Worm (Caenorhabditis elegans) whole organism, late embryonic: ENCODE results near the gene srsx-25.

ENCODE experiments used
- C38D4.7 ChIP-seq: fragments of 200-800 bp; sonication (Bioruptor generic); optimal IDR thresholded peaks from 2 replicates; lab custom pipeline; 2018; ENCODE audit warnings: mild to moderate bottlenecking, missing genetic modification characterization, moderate library complexity, missing compliant biosample characterization
- F13H6.1 ChIP-seq: sonication (generic microtip); optimal IDR thresholded peaks from 2 replicates; lab custom pipeline; 2016; ENCODE audit warnings: missing genetic modification characterization, missing compliant biosample characterization
- K09A11.1 ChIP-seq: sonication (generic microtip); optimal IDR thresholded peaks from 2 replicates; lab custom pipeline; 2017; ENCODE audit warnings: antibody characterized with exemption, mild to moderate bottlenecking, missing genetic modification characterization, missing compliant biosample characterization; ENCODE audit not compliant: insufficient read depth
- T23F11.4 ChIP-seq: fragments of 200-800 bp; sonication (Bioruptor generic); optimal IDR thresholded peaks from 2 replicates; lab custom pipeline; 2018; ENCODE audit warnings: mild to moderate bottlenecking, missing genetic modification characterization, missing compliant biosample characterization
- ahr-1 ChIP-seq: sonication (generic microtip); optimal IDR thresholded peaks from 2 replicates; lab custom pipeline; 2016; ENCODE audit warnings: missing genetic modification characterization, missing compliant biosample characterization
- ama-1 ChIP-seq: fragments of 150-350 bp; optimal IDR thresholded peaks from 2 replicates; lab custom pipeline; 2014
- ceh-14 ChIP-seq: sonication (generic microtip); optimal IDR thresholded peaks from 2 replicates; lab custom pipeline; 2016; ENCODE audit warnings: missing genotype, missing genetic modification characterization, missing compliant biosample characterization
- ceh-18 ChIP-seq: sonication (generic microtip); optimal IDR thresholded peaks from 2 replicates; lab custom pipeline; 2016; ENCODE audit warnings: missing genetic modification characterization, missing compliant biosample characterization
- ceh-2 ChIP-seq: sonication (generic microtip); optimal IDR thresholded peaks from 2 replicates; lab custom pipeline; 2016; ENCODE audit warnings: missing genotype, missing genetic modification characterization, missing compliant biosample characterization
- ceh-22 ChIP-seq: sonication (generic microtip); optimal IDR thresholded peaks from 2 replicates; lab custom pipeline; 2017; ENCODE audit warnings: missing biosample characterization, missing genetic modification characterization
- ceh-31 ChIP-seq: sonication (generic microtip); optimal IDR thresholded peaks from 2 replicates; lab custom pipeline; 2016; ENCODE audit warnings: missing genetic modification characterization, missing compliant biosample characterization
- ceh-34 ChIP-seq: sonication (generic microtip); optimal IDR thresholded peaks from 2 replicates; lab custom pipeline; 2016; ENCODE audit warnings: mild to moderate bottlenecking, missing genetic modification characterization, missing compliant biosample characterization
- ceh-6 ChIP-seq: fragments of 200-800 bp; sonication (Bioruptor generic); optimal IDR thresholded peaks from 2 replicates; lab custom pipeline; 2018; ENCODE audit warnings: mild to moderate bottlenecking, missing genetic modification characterization, missing compliant biosample characterization
- ceh-9 ChIP-seq: sonication (generic microtip); optimal IDR thresholded peaks from 2 replicates; lab custom pipeline; 2016; ENCODE audit warnings: mild to moderate bottlenecking, missing genetic modification characterization, inconsistent platforms, missing compliant biosample characterization
- dve-1 ChIP-seq: sonication (generic microtip); optimal IDR thresholded peaks from 2 replicates; lab custom pipeline; 2017; ENCODE audit warnings: antibody characterized with exemption, mild to moderate bottlenecking, missing genetic modification characterization, missing compliant biosample characterization
- ets-4 ChIP-seq: sonication (generic microtip); optimal IDR thresholded peaks from 2 replicates; lab custom pipeline; 2016; ENCODE audit warnings: missing genetic modification characterization, missing compliant biosample characterization
- fkh-6 ChIP-seq: sonication (generic microtip); optimal IDR thresholded peaks from 2 replicates; lab custom pipeline; 2016; ENCODE audit warnings: missing genetic modification characterization, missing compliant biosample characterization
- gmeb-2 ChIP-seq: sonication (generic microtip); optimal IDR thresholded peaks from 2 replicates; lab custom pipeline; 2016; ENCODE audit warnings: missing genetic modification characterization, inconsistent platforms, missing compliant biosample characterization
- hlh-13 ChIP-seq: fragments of 200-800 bp; sonication (Bioruptor generic); optimal IDR thresholded peaks from 2 replicates; lab custom pipeline; 2018; ENCODE audit warnings: mild to moderate bottlenecking, missing genetic modification characterization, missing compliant biosample characterization
- hlh-15 ChIP-seq: sonication (generic microtip); optimal IDR thresholded peaks from 2 replicates; lab custom pipeline; 2016; ENCODE audit warnings: missing genetic modification characterization, missing compliant biosample characterization
- hlh-8 ChIP-seq: sonication (generic microtip); optimal IDR thresholded peaks from 2 replicates; lab custom pipeline; 2016; ENCODE audit warnings: missing genotype, missing genetic modification characterization, missing compliant biosample characterization
- lim-6 ChIP-seq: sonication (generic microtip); optimal IDR thresholded peaks from 2 replicates; lab custom pipeline; 2016; ENCODE audit warnings: missing genetic modification characterization, missing compliant biosample characterization
- madf-2 ChIP-seq: sonication (generic microtip); optimal IDR thresholded peaks from 2 replicates; lab custom pipeline; 2017; ENCODE audit warnings: missing genetic modification characterization, missing compliant biosample characterization
- odd-2 ChIP-seq: sonication (generic microtip); optimal IDR thresholded peaks from 2 replicates; lab custom pipeline; 2017; ENCODE audit warnings: antibody characterized with exemption, mild to moderate bottlenecking, missing genetic modification characterization, missing compliant biosample characterization
- pag-3 ChIP-seq: sonication (generic microtip); optimal IDR thresholded peaks from 2 replicates; lab custom pipeline; 2016; ENCODE audit warnings: missing compliant biosample characterization, missing genetic modification characterization, borderline replicate concordance
- pat-9 ChIP-seq: fragments of 200-800 bp; sonication (Bioruptor generic); optimal IDR thresholded peaks from 2 replicates; lab custom pipeline; 2018; ENCODE audit warnings: mild to moderate bottlenecking, missing genetic modification characterization, moderate library complexity, missing compliant biosample characterization
- pax-1 ChIP-seq: fragments of 150-350 bp; optimal IDR thresholded peaks from 2 replicates; lab custom pipeline; 2014; ENCODE audit warnings: missing biosample characterization, missing genetic modification characterization
- pros-1 ChIP-seq: fragments of 150-350 bp; optimal IDR thresholded peaks from 2 replicates; lab custom pipeline; 2014; ENCODE audit warnings: missing biosample characterization, missing genetic modification reagents, missing genetic modification characterization
- ref-2 ChIP-seq: sonication (generic microtip); optimal IDR thresholded peaks from 2 replicates; lab custom pipeline; 2016; ENCODE audit warnings: missing genetic modification characterization, missing compliant biosample characterization
- rnt-1 ChIP-seq: sonication (generic microtip); optimal IDR thresholded peaks from 2 replicates; lab custom pipeline; 2016; ENCODE audit warnings: missing genetic modification characterization, missing compliant biosample characterization
- syd-9 ChIP-seq: sonication (generic microtip); optimal IDR thresholded peaks from 2 replicates; lab custom pipeline; 2016; ENCODE audit warnings: mild to moderate bottlenecking, missing genetic modification characterization, moderate library complexity, missing compliant biosample characterization
- tbx-2 ChIP-seq: sonication (generic microtip); optimal IDR thresholded peaks from 2 replicates; lab custom pipeline; 2016; ENCODE audit warnings: missing genetic modification characterization, missing compliant biosample characterization
- unc-3 ChIP-seq, 2 experiments: fragments of 200-800 bp in 1 of 2; sonication (Bioruptor generic) in 1 of 2; sonication (generic microtip) in 1 of 2; conservative IDR thresholded peaks in 1 of 2; optimal IDR thresholded peaks in 1 of 2; 2 replicates each; pipeline versions ENCODE4 v1.3.6 to Lab custom; 2016 to 2022; ENCODE audit warnings: missing compliant biosample characterization in 2 of 2, missing genetic modification characterization in 2 of 2, missing genetic modification reagents in 1 of 2
- unc-42 ChIP-seq: sonication (generic microtip); optimal IDR thresholded peaks from 2 replicates; lab custom pipeline; 2016; ENCODE audit warnings: missing genotype, missing genetic modification characterization, missing compliant biosample characterization
- zip-5 ChIP-seq: sonication (generic microtip); optimal IDR thresholded peaks from 2 replicates; lab custom pipeline; 2016; ENCODE audit warnings: missing genetic modification characterization, missing compliant biosample characterization
- ztf-16 ChIP-seq: sonication (generic microtip); optimal IDR thresholded peaks from 2 replicates; lab custom pipeline; 2017; ENCODE audit warnings: missing genetic modification characterization, missing compliant biosample characterization

The srsx-25 gene

ce11 chrIV:13354044-13354443 is 10.9 kb upstream of the srsx-25 start:
- TF ChIP-seq ceh-9 (no peak), ahr-1 (tag; lab: Kevin White, UChicago) (no peak), K09A11.1 (tag; lab: Kevin White, UChicago) (no peak), zip-5 (tag; lab: Kevin White, UChicago) (no peak), C38D4.7 (no peak), madf-2 (no peak), syd-9 (tag; lab: Kevin White, UChicago) (no peak), F13H6.1 (tag; lab: Kevin White, UChicago) (no peak), pax-1 (tag; lab: Kevin White, UChicago) (no peak), ztf-16 (no peak), hlh-8 (tag; lab: Kevin White, UChicago) (no peak), pat-9 (tag; lab: Kevin White, UChicago) (no peak)

- no peak for TF ChIP-seq ets-4
- TF ChIP-seq hlh-15, result no peak
- TF ChIP-seq hlh-8 (tag; lab: Kevin White, UChicago), result no peak
- no peak for TF ChIP-seq ahr-1 (tag; lab: Kevin White, UChicago)
- no peak for TF ChIP-seq gmeb-2 (tag; lab: Kevin White, UChicago)
- TF ChIP-seq hlh-13, result no peak
- no peak for TF ChIP-seq ceh-31 (tag; lab: Kevin White, UChicago)
- TF ChIP-seq ceh-18 (tag; lab: Kevin White, UChicago), result no peak
- TF ChIP-seq K09A11.1 (tag; lab: Kevin White, UChicago), result no peak
- TF ChIP-seq F13H6.1 (tag; lab: Kevin White, UChicago), result no peak
- no peak for TF ChIP-seq pros-1 (tag; lab: Kevin White, UChicago)
- no peak for TF ChIP-seq pag-3 (tag; lab: Kevin White, UChicago)
- no peak for TF ChIP-seq ceh-22 (tag; lab: Kevin White, UChicago)
- TF ChIP-seq rnt-1, result no peak
- TF ChIP-seq ceh-14 (tag; lab: Kevin White, UChicago), result no peak
- no peak for TF ChIP-seq zip-5 (tag; lab: Kevin White, UChicago)
Measured at ce11 chrIV:13356005-13356404, 9.0 kb upstream of the srsx-25 start.

DNA sequence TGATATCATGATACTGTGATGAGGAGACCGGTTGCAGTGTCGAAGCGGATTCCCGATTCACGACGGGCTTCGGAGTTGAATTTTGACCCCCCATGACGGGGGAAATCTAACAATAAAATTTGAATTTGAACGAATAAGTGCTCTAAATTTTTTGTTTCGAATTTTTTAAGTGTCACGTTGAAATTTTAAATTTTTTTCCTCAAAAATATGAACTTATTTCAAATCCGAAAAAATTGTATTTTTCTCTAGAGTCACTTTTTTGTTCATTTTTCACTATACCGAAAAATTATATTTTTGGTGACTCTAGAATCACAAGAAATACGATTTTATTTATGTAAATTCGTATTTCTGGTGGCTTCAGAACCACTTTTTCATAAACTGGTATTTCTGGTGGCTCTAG is 6.5 kb upstream of the srsx-25 start, which contains the start of gene W02A2.8:
TSS of gene W02A2.8 (minus strand) at position 101 of the 400 bp plus-strand sequence.
- TF ChIP-seq ref-2 (tag; lab: Kevin White, UChicago) (no peak), unc-3 (GFP tag; conservative IDR thresholded peaks at IDR 0.05; lab: Robert Waterston, UW) (no peak), unc-3 (tag; optimal IDR thresholded peaks at IDR 0.05; lab: Kevin White, UChicago) (no peak), hlh-13 (no peak)

ce11 chrIV:13360144-13360543 is 4.8 kb upstream of the srsx-25 start, which contains the start of gene Y62E10A.3:
Y62E10A.3 (minus strand) TSS chrIV:13360244.
- TF ChIP-seq T23F11.4 (GFP tag; lab: Kevin White, UChicago) (no peak), hlh-15 (no peak), C38D4.7 (no peak), odd-2 (tag; lab: Kevin White, UChicago) (no peak), unc-42 (tag; lab: Kevin White, UChicago) (no peak), dve-1 (no peak)
- TF ChIP-seq, all 69 proteins: peak for 0

DNA sequence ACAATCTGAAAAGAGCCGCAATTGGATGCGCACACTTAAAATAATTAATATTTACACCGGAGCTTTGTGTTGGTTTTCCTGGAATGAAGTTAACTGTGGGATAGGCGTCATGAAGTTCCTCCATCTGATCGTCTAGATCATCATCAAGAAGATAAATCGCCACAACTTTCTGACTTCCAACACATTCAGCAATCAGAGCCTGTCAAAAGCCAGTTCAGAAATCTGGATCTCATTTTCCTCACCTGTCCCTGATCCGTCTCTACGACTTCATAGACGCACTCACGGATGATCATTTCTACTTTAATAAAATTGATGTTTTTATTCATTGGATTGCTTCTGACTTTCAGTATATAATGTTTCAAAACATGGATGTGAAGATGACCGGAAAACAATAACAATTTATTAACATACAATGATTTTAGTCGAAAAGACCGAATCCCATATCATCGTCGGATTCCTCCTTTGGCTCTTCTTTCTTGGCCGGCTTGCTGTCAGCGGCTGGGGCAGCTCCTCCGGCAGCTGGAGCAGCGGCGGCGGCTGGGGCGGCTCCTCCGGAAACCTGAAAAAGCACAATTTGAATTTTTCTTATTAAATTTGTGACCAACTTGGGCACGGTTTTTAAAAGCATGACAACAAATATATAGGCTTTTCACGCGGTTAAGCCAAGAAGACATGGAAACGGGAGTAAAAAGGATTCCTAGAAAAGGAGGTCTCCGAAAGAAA is 4.3 kb downstream of the srsx-25 start, which contains the start of gene agt-1:
TSS of gene agt-1 (minus strand) at position 293 of the 723 bp plus-strand sequence.
- no peak for TF ChIP-seq ceh-2 (tag; lab: Kevin White, UChicago)
- TF ChIP-seq tbx-2 (tag; lab: Kevin White, UChicago), result no peak
- no peak for TF ChIP-seq lim-6 (tag; lab: Kevin White, UChicago)
- TF ChIP-seq ceh-9, result no peak
- no peak for TF ChIP-seq ama-1 (lab: Kevin White, UChicago)
- TF ChIP-seq ceh-34 (tag; lab: Kevin White, UChicago), result no peak
- TF ChIP-seq fkh-6 (tag; lab: Kevin White, UChicago), result no peak
- TF ChIP-seq ceh-6 (GFP tag; lab: Kevin White, UChicago), result no peak
